Fruit fly (Drosophila melanogaster) whole organism, embryonic: ENCODE measurements around the gene Tasp1.

Source experiments
- Aef1 ChIP-seq: fragments of 200-800 bp; sonication (Bioruptor generic); IDR thresholded peaks from 3 replicates; pipeline ENCODE4 v1.3.6; 2022; ENCODE audit warnings: missing biosample characterization, missing genetic modification characterization
- CG11085 ChIP-seq: fragments of 200-800 bp; sonication (Bioruptor generic); IDR thresholded peaks from 2 replicates; pipeline ENCODE4 v1.3.6; 2022; ENCODE audit warnings: missing biosample characterization, missing genetic modification characterization
- CG11695 ChIP-seq: fragments of 200-800 bp; sonication (Bioruptor generic); IDR thresholded peaks from 3 replicates; pipeline ENCODE4 v1.3.6; 2022; ENCODE audit warnings: missing biosample characterization, missing genetic modification characterization
- CG12219 ChIP-seq: fragments of 200-800 bp; sonication (Bioruptor generic); optimal IDR thresholded peaks from 3 replicates; lab custom pipeline; 2018; ENCODE audit warnings: missing biosample characterization, mild to moderate bottlenecking, missing genetic modification characterization
- CG12299 ChIP-seq: fragments of 200-800 bp; sonication (Bioruptor generic); optimal IDR thresholded peaks from 2 replicates; lab custom pipeline; 2018; ENCODE audit warnings: missing biosample characterization, mild to moderate bottlenecking, missing genetic modification characterization
- CG13287 ChIP-seq: fragments of 200-800 bp; sonication (Bioruptor generic); IDR thresholded peaks from 2 replicates; pipeline ENCODE4 v1.3.6; 2022; ENCODE audit warnings: missing biosample characterization, missing genetic modification characterization; ENCODE audit not compliant: partially characterized antibody
- CG13894 ChIP-seq: fragments of 200-800 bp; sonication (Bioruptor generic); optimal IDR thresholded peaks from 3 replicates; lab custom pipeline; 2018; ENCODE audit warnings: missing biosample characterization, mild to moderate bottlenecking, missing genetic modification characterization, moderate library complexity
- CG14014 ChIP-seq: fragments of 200-800 bp; sonication (Bioruptor generic); IDR thresholded peaks from 2 replicates; pipeline ENCODE4 v1.3.6; 2022; ENCODE audit warnings: missing biosample characterization, missing genetic modification characterization
- CG15011 ChIP-seq: fragments of 200-800 bp; sonication (Bioruptor generic); optimal IDR thresholded peaks from 3 replicates; lab custom pipeline; 2018; ENCODE audit warnings: missing biosample characterization, mild to moderate bottlenecking, missing genetic modification characterization
- CG17568 ChIP-seq: fragments of 200-800 bp; sonication (Bioruptor generic); optimal IDR thresholded peaks from 2 replicates; lab custom pipeline; 2018; ENCODE audit warnings: missing biosample characterization, mild to moderate bottlenecking, missing genetic modification characterization, moderate library complexity
- CG17802 ChIP-seq: fragments of 200-800 bp; sonication (Bioruptor generic); optimal IDR thresholded peaks from 2 replicates; lab custom pipeline; 2018; ENCODE audit warnings: missing biosample characterization, mild to moderate bottlenecking, missing genetic modification characterization, moderate library complexity
- CG32767 ChIP-seq: fragments of 200-800 bp; sonication (Bioruptor generic); IDR thresholded peaks from 2 replicates; pipeline ENCODE4 v1.3.6; 2022; ENCODE audit warnings: missing biosample characterization, missing genetic modification characterization
- CG4328 ChIP-seq: fragments of 200-800 bp; sonication (Bioruptor generic); optimal IDR thresholded peaks from 3 replicates; lab custom pipeline; 2017; ENCODE audit warnings: missing biosample characterization, missing genetic modification reagents, missing genetic modification characterization
- CG4617 ChIP-seq: fragments of 200-800 bp; sonication (Bioruptor generic); optimal IDR thresholded peaks from 3 replicates; lab custom pipeline; 2016; ENCODE audit warnings: missing biosample characterization, missing genetic modification characterization, borderline replicate concordance
- CG6854 ChIP-seq: fragments of 200-800 bp; sonication (Bioruptor generic); optimal IDR thresholded peaks from 3 replicates; lab custom pipeline; 2017; ENCODE audit warnings: missing biosample characterization, mild to moderate bottlenecking, missing genetic modification characterization
- CG7556 ChIP-seq: fragments of 200-800 bp; sonication (Bioruptor generic); optimal IDR thresholded peaks from 2 replicates; lab custom pipeline; 2017; ENCODE audit warnings: missing biosample characterization, mild to moderate bottlenecking, missing genetic modification characterization
- CG9727 ChIP-seq: fragments of 200-800 bp; sonication (Bioruptor generic); optimal IDR thresholded peaks from 3 replicates; lab custom pipeline; 2017; ENCODE audit warnings: missing biosample characterization, mild to moderate bottlenecking, missing genetic modification characterization
- CG9932 ChIP-seq: fragments of 200-800 bp; sonication (Bioruptor generic); IDR thresholded peaks from 2 replicates; pipeline ENCODE4 v1.3.6; 2022; ENCODE audit warnings: missing biosample characterization, missing genetic modification characterization
- CkIIα-i1 ChIP-seq: fragments of 200-800 bp; sonication (Bioruptor generic); IDR thresholded peaks from 2 replicates; pipeline ENCODE4 v1.3.6; 2022; ENCODE audit warnings: missing biosample characterization, missing genetic modification characterization
- ERR ChIP-seq: fragments of 200-800 bp; sonication (Bioruptor generic); optimal IDR thresholded peaks from 2 replicates; lab custom pipeline; 2016; ENCODE audit warnings: missing biosample characterization, missing genetic modification characterization
- Eip74EF ChIP-seq, 2 experiments: fragments of 200-800 bp in 1 of 2; fragments of >200 bp in 1 of 2; sonication (Bioruptor generic) in 1 of 2; optimal IDR thresholded peaks; 2 replicates each; lab custom pipeline; 2017 to 2019; ENCODE audit warnings: missing biosample characterization in 2 of 2, missing genetic modification characterization in 2 of 2, mild to moderate bottlenecking in 1 of 2, moderate library complexity in 1 of 2
- Elba2 ChIP-seq: fragments of 200-800 bp; sonication (Bioruptor generic); optimal IDR thresholded peaks from 3 replicates; lab custom pipeline; 2016; ENCODE audit warnings: missing biosample characterization, missing genetic modification characterization
- Fer1 ChIP-seq: fragments of 200-800 bp; sonication (Bioruptor generic); optimal IDR thresholded peaks from 2 replicates; lab custom pipeline; 2017; ENCODE audit warnings: missing biosample characterization, mild to moderate bottlenecking, missing genetic modification characterization
- GATAe ChIP-seq: fragments of 200-800 bp; sonication (Bioruptor generic); conservative IDR thresholded peaks from 2 replicates; pipeline ENCODE4 v1.3.6; 2022; ENCODE audit warnings: missing biosample characterization, missing genetic modification characterization
- Hmr ChIP-seq: fragments of 200-800 bp; sonication (Bioruptor generic); optimal IDR thresholded peaks from 3 replicates; lab custom pipeline; 2017; ENCODE audit warnings: mild to moderate bottlenecking, missing biosample characterization, missing genetic modification reagents, missing genetic modification characterization
- Hr39 ChIP-seq: fragments of >200 bp; optimal IDR thresholded peaks from 2 replicates; lab custom pipeline; 2017
- Lhr ChIP-seq: fragments of 200-800 bp; sonication (Bioruptor generic); optimal IDR thresholded peaks from 3 replicates; lab custom pipeline; 2017; ENCODE audit warnings: mild to moderate bottlenecking, missing biosample characterization, missing genetic modification reagents, missing genetic modification characterization
- Lpt ChIP-seq: fragments of >200 bp; optimal IDR thresholded peaks from 2 replicates; lab custom pipeline; 2018; ENCODE audit warnings: missing biosample characterization, missing genetic modification characterization
- Nf-YC ChIP-seq: fragments of 200-800 bp; optimal IDR thresholded peaks from 3 replicates; lab custom pipeline; 2019; ENCODE audit warnings: missing biosample characterization, mild to moderate bottlenecking, missing genetic modification characterization, moderate library complexity
- Ptx1 ChIP-seq: fragments of 200-800 bp; sonication (Bioruptor generic); IDR thresholded peaks from 2 replicates; pipeline ENCODE4 v1.3.6; 2022; ENCODE audit warnings: missing biosample characterization, missing genetic modification characterization
- Six4 ChIP-seq: fragments of 200-800 bp; sonication (Bioruptor generic); optimal IDR thresholded peaks from 2 replicates; lab custom pipeline; 2016; ENCODE audit warnings: missing biosample characterization, missing genetic modification characterization
- ara ChIP-seq: fragments of 200-800 bp; sonication (Bioruptor generic); IDR thresholded peaks from 2 replicates; pipeline ENCODE4 v1.3.6; 2022; ENCODE audit warnings: missing biosample characterization, missing genetic modification characterization
- bsh ChIP-seq, 2 experiments: fragments of 200-800 bp; sonication (Bioruptor generic); optimal IDR thresholded peaks; 2 replicates each; lab custom pipeline; 2017 to 2018; ENCODE audit warnings: mild to moderate bottlenecking in 2 of 2, missing biosample characterization in 2 of 2, missing genetic modification characterization in 2 of 2, moderate library complexity in 1 of 2
- dan ChIP-seq: fragments of 200-800 bp; sonication (Bioruptor generic); IDR thresholded peaks from 2 replicates; pipeline ENCODE4 v1.3.6; 2022; ENCODE audit warnings: missing biosample characterization, missing genetic modification characterization
- fd102C ChIP-seq: fragments of 200-800 bp; sonication (Bioruptor generic); optimal IDR thresholded peaks from 2 replicates; lab custom pipeline; 2018; ENCODE audit warnings: missing biosample characterization, mild to moderate bottlenecking, missing genetic modification characterization, moderate library complexity
- gt ChIP-seq: fragments of 200-800 bp; sonication (Bioruptor generic); IDR thresholded peaks from 2 replicates; pipeline ENCODE4 v1.3.6; 2022; ENCODE audit warnings: missing biosample characterization, missing genetic modification characterization
- ken ChIP-seq: fragments of 200-800 bp; sonication (Bioruptor generic); IDR thresholded peaks from 3 replicates; pipeline ENCODE4 v1.3.6; 2022; ENCODE audit warnings: missing biosample characterization, missing genetic modification characterization
- mam ChIP-seq: fragments of 200-800 bp; sonication (Bioruptor generic); optimal IDR thresholded peaks from 3 replicates; lab custom pipeline; 2016; ENCODE audit warnings: missing biosample characterization, missing genetic modification characterization
- nau ChIP-seq: fragments of 200-800 bp; sonication (Bioruptor generic); optimal IDR thresholded peaks from 3 replicates; lab custom pipeline; 2017; ENCODE audit warnings: missing biosample characterization, mild to moderate bottlenecking, missing genetic modification characterization, missing genetic modification reagents
- rib ChIP-seq: fragments of 200-800 bp; sonication (Bioruptor generic); IDR thresholded peaks from 2 replicates; pipeline ENCODE4 v1.3.6; 2022; ENCODE audit warnings: missing biosample characterization, missing genetic modification characterization
- sc ChIP-seq, 3 experiments: fragments of >200 bp in 2 of 3; fragments of 200-800 bp in 1 of 3; sonication (Bioruptor generic) in 1 of 3; optimal IDR thresholded peaks; 2 replicates in 2 of 3; 3 replicates in 1 of 3; lab custom pipeline; 2017; ENCODE audit warnings: mild to moderate bottlenecking in 1 of 3, missing biosample characterization in 1 of 3, missing genetic modification characterization in 1 of 3, missing genetic modification reagents in 1 of 3
- sens ChIP-seq: fragments of 200-800 bp; sonication (Bioruptor generic); peaks from one replicate; lab custom pipeline; 2016; ENCODE audit warnings: missing biosample characterization, missing genetic modification characterization
- stwl ChIP-seq: fragments of 200-800 bp; sonication (Bioruptor generic); optimal IDR thresholded peaks from 3 replicates; lab custom pipeline; 2018; ENCODE audit warnings: missing biosample characterization, mild to moderate bottlenecking, missing genetic modification characterization, moderate library complexity
- sug ChIP-seq: fragments of 200-800 bp; optimal IDR thresholded peaks from 2 replicates; lab custom pipeline; 2019; ENCODE audit warnings: missing biosample characterization, mild to moderate bottlenecking, missing genetic modification characterization, moderate library complexity
- wek ChIP-seq: fragments of 200-800 bp; sonication (Bioruptor generic); optimal IDR thresholded peaks from 3 replicates; lab custom pipeline; 2018; ENCODE audit warnings: missing biosample characterization, mild to moderate bottlenecking, missing genetic modification characterization, moderate library complexity
- zfh2 ChIP-seq: fragments of 200-800 bp; sonication (Bioruptor generic); optimal IDR thresholded peaks from 2 replicates; lab custom pipeline; 2016; ENCODE audit warnings: missing biosample characterization, missing genetic modification characterization

The Tasp1 gene

dm6 chr3L:16053026-16053556 lies 34.2 kb downstream of the Tasp1 start (continued):
- no peak for TF ChIP-seq CG13894 (tag; lab: Kevin White, UChicago)
- no peak for TF ChIP-seq CG4328 (GFP tag; lab: Kevin White, UChicago)
- TF ChIP-seq CG4617 (GFP tag; lab: Kevin White, UChicago): no peak
- TF ChIP-seq ERR (GFP tag; lab: Kevin White, UChicago): no peak
- TF ChIP-seq stwl (tag; lab: Kevin White, UChicago): no peak
- TF ChIP-seq CG11695 (GFP tag; lab: Robert Waterston, UW): 0 out of 3 replicates have a peak, but pooled peaks have one; percentile 6
- peak; percentile 60; the same call in 2 of the 3 replicates for TF ChIP-seq ken (GFP tag; lab: Robert Waterston, UW)
- TF ChIP-seq CG9932 (GFP tag; lab: Robert Waterston, UW): peak; percentile 15; the same call in 1 of the 2 replicates
- no peak for TF ChIP-seq CG13287 (GFP tag; lab: Robert Waterston, UW)
- no peak for TF ChIP-seq Lpt (GFP tag; lab: Kevin White, UChicago)
- TF ChIP-seq Hr39 (lab: Kevin White, UChicago): peak; percentile 88
- 0 out of 2 replicates have a peak, but pooled peaks have one; percentile 6 for TF ChIP-seq CG14014
- TF ChIP-seq dan (GFP tag; lab: Robert Waterston, UW): no peak
- no peak for TF ChIP-seq zfh2 (GFP tag; lab: Kevin White, UChicago)

dm6 chr3L:16052145-16053025 lies 34.9 kb downstream of the Tasp1 start:
- TF ChIP-seq CG9727 (peak; percentile 7), rib (GFP tag; lab: Robert Waterston, UW) (no peak), GATAe (peak; percentile 17; the same call in 1 of the 2 replicates), CG15011 (peak; percentile 1), sens (GFP tag; lab: Kevin White, UChicago) (peak; percentile 80), CG17568 (GFP tag; lab: Kevin White, UChicago) (peak; percentile 16), Six4 (no peak), gt (GFP tag; lab: Robert Waterston, UW) (no peak), CG17802 (tag; lab: Kevin White, UChicago) (no peak), Lhr (GFP tag; lab: Kevin White, UChicago) (no peak), Elba2 (peak; percentile 28), wek (no peak), mam (no peak), Hmr (GFP tag; lab: Kevin White, UChicago) (peak; percentile 48), CG11085 (GFP tag; lab: Robert Waterston, UW) (no peak), ara (GFP tag; lab: Robert Waterston, UW) (no peak), Eip74EF (GFP tag; optimal IDR thresholded peaks at IDR 0.05; lab: Kevin White, UChicago) (peak; percentile 8 to 89), nau (GFP tag; lab: Kevin White, UChicago) (peak; percentile 41), CG12219 (GFP tag; lab: Kevin White, UChicago) (no peak), fd102C (GFP tag; lab: Kevin White, UChicago) (no peak), Nf-YC (tag; lab: Kevin White, UChicago) (peak; percentile 13), CG12299 (tag; lab: Kevin White, UChicago) (peak; percentile 19), sc (optimal IDR thresholded peaks at IDR 0.05; lab: Kevin White, UChicago) (no peak), sc (GFP tag; optimal IDR thresholded peaks at IDR 0.05; lab: Kevin White, UChicago) (no peak), sug (tag; lab: Kevin White, UChicago) (peak; percentile 16), CG7556 (GFP tag; lab: Kevin White, UChicago) (peak; percentile 11), Aef1 (GFP tag; lab: Robert Waterston, UW) (peak; percentile 32; the same call in 2 of the 3 replicates), Ptx1 (no peak), CkIIα-i1 (no peak), Fer1 (GFP tag; lab: Kevin White, UChicago) (peak; percentile 1), CG32767 (GFP tag; lab: Robert Waterston, UW) (peak; percentile 32; the same call in 1 of the 2 replicates), bsh (GFP tag; optimal IDR thresholded peaks at IDR 0.05; lab: Kevin White, UChicago) (peak in 1 of 2 experiments; percentile 18), CG6854 (GFP tag; lab: Kevin White, UChicago) (peak; percentile 28)
